Fruit fly (Drosophila melanogaster): ENCODE measurements around the gene Fdx1.

The Fdx1 gene

DNA sequence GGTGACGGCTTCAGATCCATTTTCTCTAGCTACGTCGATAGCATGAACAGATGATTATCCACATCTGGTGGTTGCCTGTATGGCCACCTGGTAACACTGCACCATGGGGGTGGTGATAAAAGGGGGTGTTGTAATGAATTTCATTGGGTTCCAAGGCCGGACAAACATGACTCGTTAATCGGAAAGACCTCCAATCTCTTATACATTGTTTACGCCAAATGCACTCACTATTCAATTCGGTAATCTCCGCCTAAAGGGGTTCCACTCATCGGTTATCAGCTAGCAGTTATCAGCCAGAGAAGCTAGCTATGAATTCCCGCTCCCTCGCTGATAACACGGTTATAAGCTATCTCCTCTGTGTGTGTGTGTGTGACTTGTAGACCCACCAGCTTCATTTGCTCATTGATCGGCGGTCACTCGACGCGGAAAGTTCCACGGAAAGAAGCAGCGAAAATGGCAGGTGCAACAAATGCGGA is 10.8 kb downstream of the Fdx1 start, which contains the start of gene Pdxk:
TSS of gene Pdxk (plus strand) at position 100 of the 476 bp plus-strand sequence.
- TF ChIP-seq CG1621 (tag; optimal IDR thresholded peaks at IDR 0.05) (peak; percentile 2), CG16779 (tag; optimal IDR thresholded peaks at IDR 0.05) (peak; percentile 39), CG4318 (GFP tag; optimal IDR thresholded peaks at IDR 0.05) (no peak), Eip78C (GFP tag) (peak; percentile 74), esn (GFP tag; optimal IDR thresholded peaks at IDR 0.05) (peak; percentile 3), net (GFP tag; optimal IDR thresholded peaks at IDR 0.05) (peak; percentile 3), Eip75B (GFP tag; optimal IDR thresholded peaks at IDR 0.05) (peak; percentile 43), CG8119 (GFP tag; IDR thresholded peaks at IDR 0.05) (0 out of 3 replicates have a peak, but pooled peaks have one; percentile 30), CG10669 (GFP tag; optimal IDR thresholded peaks at IDR 0.05) (peak; percentile 71), CG6163 (GFP tag; IDR thresholded peaks at IDR 0.05) (no peak; the same call in 2 of the 3 replicates), svp (GFP tag) (peak; percentile 89), CG7368 (GFP tag; optimal IDR thresholded peaks at IDR 0.05) (no peak), CG11902 (GFP tag; optimal IDR thresholded peaks at IDR 0.05) (no peak), CG6854 (GFP tag; optimal IDR thresholded peaks at IDR 0.05) (peak; percentile 19), ss (GFP tag; optimal IDR thresholded peaks at IDR 0.05) (peak; percentile 14 to 20), CG6276 (GFP tag; optimal IDR thresholded peaks at IDR 0.05) (peak; percentile 30), fkh (GFP tag; optimal IDR thresholded peaks at IDR 0.05) (peak; percentile 84), Sox14 (GFP tag; optimal IDR thresholded peaks at IDR 0.05) (peak; percentile 12), CG3032 (tag; optimal IDR thresholded peaks at IDR 0.05) (no peak), CG11762 (GFP tag; optimal IDR thresholded peaks at IDR 0.05; ENCODE audit: insufficient read depth) (no peak), dsx (GFP tag; optimal IDR thresholded peaks at IDR 0.05; ENCODE audit: poor library complexity, severe bottlenecking) (peak; percentile 39), vri (GFP tag; optimal IDR thresholded peaks at IDR 0.05) (peak; percentile 45)

DNA sequence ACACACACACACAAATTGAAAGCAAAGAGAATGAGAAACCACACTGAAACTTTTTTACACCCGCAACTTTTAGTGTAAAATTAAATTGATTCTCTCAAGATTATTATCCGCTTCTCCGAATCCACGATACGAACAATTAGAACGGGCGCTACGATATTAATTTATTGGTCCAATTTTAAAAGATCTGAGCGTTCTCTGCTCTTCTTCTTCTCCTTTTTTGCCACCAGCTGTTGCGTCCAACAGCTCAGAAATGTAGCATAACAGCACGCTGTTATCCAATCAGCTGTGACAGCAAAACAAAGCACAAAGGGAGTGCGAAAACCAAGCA is 12.4 kb downstream of the Fdx1 start, which contains the start of the genes UGP and Svip:
TSS of gene UGP (minus strand) at position 223 of the 328 bp plus-strand sequence.
TSS of gene Svip (plus strand) at position 287 of the 328 bp plus-strand sequence.
- peak; percentile 71 for TF ChIP-seq Eip78C (GFP tag)
- TF ChIP-seq Smox (GFP tag; optimal IDR thresholded peaks at IDR 0.05), result no peak
- TF ChIP-seq CG10631 (GFP tag; optimal IDR thresholded peaks at IDR 0.05), result no peak
- peak; percentile 43; the same call in 2 of the 3 replicates for TF ChIP-seq CG8119 (GFP tag; IDR thresholded peaks at IDR 0.05)
- TF ChIP-seq svp (GFP tag), result no peak
- no peak for TF ChIP-seq Met (GFP tag; optimal IDR thresholded peaks at IDR 0.05)
- peak; percentile 35 for TF ChIP-seq Eip75B (GFP tag; optimal IDR thresholded peaks at IDR 0.05)
- no peak for TF ChIP-seq CG8319 (GFP tag; optimal IDR thresholded peaks at IDR 0.05)
- peak; percentile 64 for TF ChIP-seq Hr4 (GFP tag; optimal IDR thresholded peaks at IDR 0.05)
- TF ChIP-seq CG6854 (GFP tag; optimal IDR thresholded peaks at IDR 0.05), result no peak
- TF ChIP-seq CG16779 (tag; optimal IDR thresholded peaks at IDR 0.05), result no peak
- TF ChIP-seq achi (GFP tag; optimal IDR thresholded peaks at IDR 0.05), result peak; percentile 39
- peak; percentile 10 for TF ChIP-seq Hr39 (GFP tag; optimal IDR thresholded peaks at IDR 0.05)
- peak; percentile 45; the same call in 1 of the 2 replicates for TF ChIP-seq CG15336 (GFP tag; IDR thresholded peaks at IDR 0.05)
- peak; percentile 10 for TF ChIP-seq Ets96B (tag; optimal IDR thresholded peaks at IDR 0.05)
- peak; percentile 17 for TF ChIP-seq OdsH (GFP tag; optimal IDR thresholded peaks at IDR 0.05)
- peak; percentile 60 for TF ChIP-seq CG3919 (GFP tag; optimal IDR thresholded peaks at IDR 0.05)
- TF ChIP-seq CG6163 (GFP tag; IDR thresholded peaks at IDR 0.05), result peak; percentile 56; the same call in 1 of the 3 replicates
- no peak for TF ChIP-seq CG6808 (GFP tag; optimal IDR thresholded peaks at IDR 0.05)
- peak; percentile 34 for TF ChIP-seq lz (GFP tag; optimal IDR thresholded peaks at IDR 0.05)
- peak; percentile 57 for TF ChIP-seq esn (GFP tag; optimal IDR thresholded peaks at IDR 0.05)
- TF ChIP-seq Sox102F (GFP tag; optimal IDR thresholded peaks at IDR 0.05), result peak; percentile 19
- no peak for TF ChIP-seq Hr38 (GFP tag; optimal IDR thresholded peaks at IDR 0.05)
- no peak for TF ChIP-seq CG31627 (GFP tag; optimal IDR thresholded peaks at IDR 0.05)
- peak; percentile 0 for TF ChIP-seq CG3032 (tag; optimal IDR thresholded peaks at IDR 0.05)
- peak; percentile 68; the same call in 2 of the 3 replicates for TF ChIP-seq eg (GFP tag; IDR thresholded peaks at IDR 0.05)
- no peak for TF ChIP-seq Sox15 (GFP tag; optimal IDR thresholded peaks at IDR 0.05)
- peak; percentile 53 for TF ChIP-seq net (GFP tag; optimal IDR thresholded peaks at IDR 0.05)
- peak; percentile 39 for TF ChIP-seq topi (GFP tag; optimal IDR thresholded peaks at IDR 0.05)
- peak; percentile 6 for TF ChIP-seq CG7368 (GFP tag; optimal IDR thresholded peaks at IDR 0.05)
- no peak for TF ChIP-seq CG11294 (GFP tag; IDR thresholded peaks at IDR 0.05)
- no peak for TF ChIP-seq salr (GFP tag; optimal IDR thresholded peaks at IDR 0.05)
- TF ChIP-seq Lpt (GFP tag; optimal IDR thresholded peaks at IDR 0.05), result no peak
- TF ChIP-seq Sox14 (GFP tag; optimal IDR thresholded peaks at IDR 0.05), result peak; percentile 93

Measured in whole organism, prepupa.